Worm (Caenorhabditis elegans) whole organism, L4 larva: ENCODE results near the gene fbxa-155.
A peak's percentile ranks its signal among the peaks of the same experiment; 100 is the strongest.

Source experiments
- F10B5.3 ChIP-seq: sonication (generic microtip); optimal IDR thresholded peaks from 2 replicates; lab custom pipeline; 2016; ENCODE audit warnings: mild to moderate bottlenecking, missing genetic modification characterization, missing compliant biosample characterization
- F26F4.8 ChIP-seq: fragments of 200-800 bp; sonication (Bioruptor generic); conservative IDR thresholded peaks from 2 replicates; pipeline ENCODE4 v1.3.6; 2022; ENCODE audit warnings: missing genetic modification characterization, missing compliant biosample characterization
- F44E2.7 ChIP-seq: fragments of 200-800 bp; sonication (Bioruptor generic); IDR thresholded peaks from 2 replicates; pipeline ENCODE4 v2.1.2; 2022; ENCODE audit warnings: missing genetic modification characterization, missing compliant biosample characterization
- aha-1 ChIP-seq: fragments of 150-350 bp; peaks from one replicate; lab custom pipeline; 2014; ENCODE audit warnings: missing biosample characterization, missing genetic modification characterization
- ama-1 ChIP-seq: fragments of 150-350 bp; optimal IDR thresholded peaks from 2 replicates; lab custom pipeline; 2014; ENCODE audit warnings: inconsistent platforms, mixed read lengths
- arid-1 ChIP-seq: fragments of 200-800 bp; sonication (Bioruptor generic); conservative IDR thresholded peaks from 2 replicates; pipeline ENCODE4 v1.3.6; 2022; ENCODE audit warnings: missing genetic modification reagents, missing genetic modification characterization, missing compliant biosample characterization
- ceh-28 ChIP-seq: fragments of 150-350 bp; optimal IDR thresholded peaks from 2 replicates; lab custom pipeline; 2014; ENCODE audit warnings: missing biosample characterization, missing genetic modification reagents, missing genetic modification characterization
- ceh-44 ChIP-seq: fragments of 200-800 bp; sonication (Bioruptor generic); IDR thresholded peaks from 2 replicates; pipeline ENCODE4 v1.3.6; 2022; ENCODE audit warnings: missing genetic modification reagents, missing genetic modification characterization, missing compliant biosample characterization
- cey-2 ChIP-seq: sonication (generic microtip); optimal IDR thresholded peaks from 3 replicates; lab custom pipeline; 2017; ENCODE audit warnings: missing genetic modification characterization, mild to moderate bottlenecking, missing compliant biosample characterization, antibody characterized with exemption, borderline replicate concordance; ENCODE audit not compliant: insufficient read depth
- ctbp-1 ChIP-seq: fragments of 200-800 bp; sonication (Bioruptor generic); IDR thresholded peaks from 2 replicates; pipeline ENCODE4 v1.3.6; 2022; ENCODE audit warnings: missing genetic modification reagents, missing genetic modification characterization, missing compliant biosample characterization
- duxl-1 ChIP-seq: sonication (generic microtip); optimal IDR thresholded peaks from 2 replicates; lab custom pipeline; 2016; ENCODE audit warnings: mild to moderate bottlenecking, missing genetic modification characterization, moderate library complexity, missing compliant biosample characterization; ENCODE audit not compliant: poor library complexity
- fos-1 ChIP-seq: fragments of 150-350 bp; optimal IDR thresholded peaks from 2 replicates; lab custom pipeline; 2014; ENCODE audit warnings: missing biosample characterization, missing genetic modification characterization
- gei-8 ChIP-seq: fragments of 200-800 bp; sonication (Bioruptor generic); optimal IDR thresholded peaks from 2 replicates; lab custom pipeline; 2018; ENCODE audit warnings: mild to moderate bottlenecking, missing genetic modification characterization, missing compliant biosample characterization
- hlh-11 ChIP-seq: fragments of 200-800 bp; sonication (Bioruptor generic); optimal IDR thresholded peaks from 2 replicates; lab custom pipeline; 2018; ENCODE audit warnings: mild to moderate bottlenecking, missing genetic modification characterization, missing compliant biosample characterization
- hlh-30 ChIP-seq: sonication (generic microtip); optimal IDR thresholded peaks from 2 replicates; lab custom pipeline; 2017; ENCODE audit warnings: antibody characterized with exemption, mild to moderate bottlenecking, missing genetic modification characterization, missing compliant biosample characterization; ENCODE audit not compliant: insufficient read depth
- lin-13 ChIP-seq: fragments of 150-350 bp; optimal IDR thresholded peaks from 2 replicates; lab custom pipeline; 2014; ENCODE audit warnings: missing biosample characterization, missing genetic modification reagents, missing genetic modification characterization
- lin-15B ChIP-seq: fragments of 150-350 bp; sonication (generic microtip); optimal IDR thresholded peaks from 3 replicates; lab custom pipeline; 2014; ENCODE audit warnings: missing biosample characterization, missing genetic modification characterization
- madf-5 ChIP-seq, 2 experiments: fragments of 200-800 bp; sonication (Bioruptor generic); IDR thresholded peaks; 2 replicates each; pipeline ENCODE4 v1.3.6; 2022; ENCODE audit warnings: missing compliant biosample characterization in 2 of 2, missing genetic modification characterization in 2 of 2
- mdt-29 ChIP-seq: fragments of 200-800 bp; sonication (Bioruptor generic); IDR thresholded peaks from 2 replicates; pipeline ENCODE4 v1.3.6; 2022; ENCODE audit warnings: missing genetic modification reagents, missing genetic modification characterization, missing compliant biosample characterization
- nhr-10 ChIP-seq: fragments of 150-350 bp; optimal IDR thresholded peaks from 2 replicates; lab custom pipeline; 2014; ENCODE audit warnings: missing biosample characterization, missing genetic modification characterization
- nhr-102 ChIP-seq: sonication (generic microtip); optimal IDR thresholded peaks from 2 replicates; lab custom pipeline; 2016; ENCODE audit warnings: mild to moderate bottlenecking, missing genetic modification characterization, moderate library complexity, missing compliant biosample characterization
- nhr-42 ChIP-seq: fragments of 200-800 bp; sonication (Bioruptor generic); IDR thresholded peaks from 2 replicates; pipeline ENCODE4 v1.3.6; 2022; ENCODE audit warnings: missing genetic modification characterization, missing compliant biosample characterization
- nhr-48 ChIP-seq: sonication (generic microtip); optimal IDR thresholded peaks from 2 replicates; lab custom pipeline; 2016; ENCODE audit warnings: mild to moderate bottlenecking, missing genetic modification characterization, missing compliant biosample characterization
- pha-4 ChIP-seq, 2 experiments: fragments of 150-350 bp in 1 of 2; fragments of 200-800 bp in 1 of 2; sonication (Bioruptor generic) in 1 of 2; IDR thresholded peaks in 1 of 2; optimal IDR thresholded peaks in 1 of 2; 2 replicates each; pipeline versions ENCODE4 v1.3.6 to Lab custom; 2014 to 2022; ENCODE audit warnings: missing genetic modification characterization in 2 of 2, missing genetic modification reagents in 2 of 2, missing biosample characterization in 1 of 2, missing compliant biosample characterization in 1 of 2
- rbr-2 ChIP-seq: sonication (generic microtip); optimal IDR thresholded peaks from 2 replicates; lab custom pipeline; 2016; ENCODE audit warnings: missing genotype, missing genetic modification characterization, missing compliant biosample characterization
- set-16 ChIP-seq: fragments of 200-800 bp; sonication (Bioruptor generic); IDR thresholded peaks from 2 replicates; pipeline ENCODE4 v1.3.6; 2022; ENCODE audit warnings: missing genetic modification reagents, missing genetic modification characterization, missing compliant biosample characterization
- unc-130 ChIP-seq: sonication (generic microtip); optimal IDR thresholded peaks from 2 replicates; lab custom pipeline; 2016; ENCODE audit warnings: missing genetic modification reagents, missing genetic modification characterization, missing compliant biosample characterization
- unc-62 ChIP-seq, 3 experiments: fragments of 150-350 bp in 1 of 3; sonication (generic microtip); optimal IDR thresholded peaks in 2 of 3; peaks in 1 of 3; 1 replicate in 1 of 3; 2 replicates in 2 of 3; lab custom pipeline; 2014 to 2017; ENCODE audit warnings: missing biosample characterization in 3 of 3, missing genetic modification characterization in 3 of 3, missing genetic modification reagents in 3 of 3, missing genotype in 1 of 3
- vab-7 ChIP-seq: fragments of 200-800 bp; sonication (Bioruptor generic); IDR thresholded peaks from 2 replicates; pipeline ENCODE4 v1.3.6; 2022; ENCODE audit warnings: missing genetic modification reagents, missing genetic modification characterization, missing compliant biosample characterization
- zfp-2 ChIP-seq: sonication (generic microtip); optimal IDR thresholded peaks from 2 replicates; lab custom pipeline; 2016; ENCODE audit warnings: mild to moderate bottlenecking, missing genetic modification characterization, missing compliant biosample characterization
- zip-11 ChIP-seq: fragments of 200-800 bp; sonication (Bioruptor generic); IDR thresholded peaks from 2 replicates; pipeline ENCODE4 v1.3.6; 2022; ENCODE audit warnings: missing genetic modification characterization, missing compliant biosample characterization

fbxa-155 gene

DNA sequence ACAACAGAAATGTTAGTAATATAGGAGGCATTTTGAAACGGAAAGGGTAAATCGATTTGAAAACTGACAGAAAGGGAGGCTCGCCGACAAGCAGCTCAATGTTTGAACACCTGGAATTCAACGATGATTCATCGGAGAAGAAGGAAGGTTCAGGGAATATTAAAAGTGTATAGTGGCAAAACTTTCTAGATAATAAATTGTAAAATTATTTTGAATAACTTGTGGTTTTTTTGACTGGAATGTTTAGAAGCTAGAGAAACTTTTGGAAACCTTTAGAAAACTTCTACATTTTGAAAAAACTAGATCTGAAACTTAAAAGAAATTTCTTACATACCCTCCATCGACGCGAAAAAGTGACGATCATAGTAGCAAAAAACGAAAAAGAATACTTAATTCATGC is 12.1 kb downstream of the fbxa-155 start, which contains the start of gene pqn-8:
Gene pqn-8 (minus strand): TSS at position 101 of the 400 bp plus-strand sequence.
- TF ChIP-seq zfp-2 (tag; lab: Kevin White, UChicago) = no peak
- TF ChIP-seq lin-13 (GFP tag; lab: Kevin White, UChicago) = no peak
- TF ChIP-seq vab-7 (GFP tag; lab: Robert Waterston, UW) = no peak
- TF ChIP-seq ceh-44 (GFP tag; lab: Robert Waterston, UW) = no peak
- no peak for TF ChIP-seq rbr-2 (tag; lab: Kevin White, UChicago)
- no peak for TF ChIP-seq cey-2 (tag; lab: Kevin White, UChicago)
- no peak for TF ChIP-seq ctbp-1
- TF ChIP-seq gei-8 (GFP tag; lab: Kevin White, UChicago) = no peak
- TF ChIP-seq arid-1 = no peak

- no peak for TF ChIP-seq madf-5 (GFP tag; IDR thresholded peaks at IDR 0.05; lab: Robert Waterston, UW)
- TF ChIP-seq unc-62 (GFP tag; optimal IDR thresholded peaks at IDR 0.05 in 1 of 2; lab: Kevin White, UChicago) = peak in 1 of 2 experiments; percentile 53
- no peak for TF ChIP-seq unc-62 (tag; optimal IDR thresholded peaks at IDR 0.05; lab: Kevin White, UChicago)
- TF ChIP-seq F10B5.3 (tag; lab: Kevin White, UChicago) = no peak
- TF ChIP-seq mdt-29 = no peak
- TF ChIP-seq pha-4 (GFP tag; IDR thresholded peaks at IDR 0.05; lab: Robert Waterston, UW) = no peak
- TF ChIP-seq pha-4 (tag; optimal IDR thresholded peaks at IDR 0.05; lab: Kevin White, UChicago) = no peak
- TF ChIP-seq, all 104 proteins: peak for 1
These were observed 16.5 kb downstream of the fbxa-155 start, which contains the start of gene C05B5.4 for ce11 chrIII:9993535-9993934. Gene C05B5.4 (plus strand): TSS chrIII:9993885.

DNA sequence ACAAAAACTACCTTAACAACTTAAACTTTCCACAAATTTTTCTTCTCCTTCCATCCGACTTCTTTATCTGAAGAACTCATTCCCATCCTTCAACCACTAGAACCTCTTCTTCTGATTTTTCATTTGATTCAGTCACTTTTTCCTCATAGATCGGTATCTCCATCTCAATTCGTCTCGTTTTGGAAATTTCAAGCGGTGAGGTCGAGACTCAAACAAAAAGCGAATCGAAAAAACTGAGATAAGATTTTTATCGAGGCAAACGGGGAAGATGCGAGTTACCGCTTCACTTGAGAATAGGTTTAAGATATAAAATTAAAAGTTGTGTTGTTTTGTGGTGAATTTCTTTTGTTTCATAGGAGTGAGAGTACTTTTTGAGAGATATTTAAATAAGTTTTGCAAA is 18.7 kb downstream of the fbxa-155 start:
- no peak for TF ChIP-seq duxl-1
- TF ChIP-seq unc-62 (GFP tag; optimal IDR thresholded peaks at IDR 0.05 in 1 of 2; lab: Kevin White, UChicago) = no peak
- TF ChIP-seq unc-62 (tag; optimal IDR thresholded peaks at IDR 0.05; lab: Kevin White, UChicago) = no peak
- TF ChIP-seq nhr-42 (GFP tag; lab: Robert Waterston, UW) = no peak
- no peak for TF ChIP-seq ceh-28 (tag; lab: Kevin White, UChicago)
- TF ChIP-seq unc-130 (GFP tag; lab: Kevin White, UChicago) = no peak
- TF ChIP-seq cey-2 (tag; lab: Kevin White, UChicago) = no peak
- no peak for TF ChIP-seq hlh-11 (tag; lab: Kevin White, UChicago)
- no peak for TF ChIP-seq set-16 (GFP tag; lab: Robert Waterston, UW)
- TF ChIP-seq nhr-10 (tag; lab: Kevin White, UChicago) = no peak
- no peak for TF ChIP-seq zip-11 (GFP tag; lab: Robert Waterston, UW)

DNA sequence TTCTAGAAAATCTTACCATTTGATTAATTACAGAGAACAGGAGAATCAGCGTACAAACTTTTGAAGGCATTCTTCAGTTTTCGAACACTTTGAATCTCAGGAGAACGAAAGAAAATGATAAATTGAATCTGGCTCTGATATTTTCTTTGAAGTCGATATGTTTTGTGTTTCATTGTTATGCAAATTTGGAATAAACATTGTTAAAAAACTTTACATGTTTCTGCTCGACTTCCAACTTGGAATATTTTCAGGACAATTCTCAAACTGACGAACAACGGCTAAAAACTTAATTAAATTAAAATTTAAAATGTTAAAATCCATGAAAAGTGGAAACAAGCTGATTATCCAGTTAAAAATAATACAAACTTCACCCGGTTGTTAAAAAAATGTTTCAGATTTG is 21.7 kb downstream of the fbxa-155 start, which contains the start of gene C05B5.1:
Gene C05B5.1 (minus strand): TSS at position 101 of the 400 bp plus-strand sequence.
- no peak for TF ChIP-seq nhr-48 (tag; lab: Kevin White, UChicago)
- TF ChIP-seq lin-15B (tag; lab: Kevin White, UChicago) = no peak
- TF ChIP-seq ama-1 (lab: Kevin White, UChicago) = no peak
- TF ChIP-seq nhr-102 (tag; lab: Kevin White, UChicago) = no peak
- no peak for TF ChIP-seq fos-1 (tag; lab: Kevin White, UChicago)
- no peak for TF ChIP-seq cey-2 (tag; lab: Kevin White, UChicago)
- TF ChIP-seq aha-1 (tag; lab: Kevin White, UChicago) = no peak
- TF ChIP-seq F26F4.8 (GFP tag; lab: Robert Waterston, UW) = no peak
- TF ChIP-seq hlh-30 (tag; lab: Kevin White, UChicago) = no peak
- no peak for TF ChIP-seq F44E2.7 (GFP tag; lab: Robert Waterston, UW)
- no peak for TF ChIP-seq hlh-11 (tag; lab: Kevin White, UChicago)
- TF ChIP-seq, all 104 proteins: peak for 0
